Worm (Caenorhabditis elegans) whole organism, L3 larva: ENCODE data around the gene srh-154.
"Not testable (repeated sequence)": the region's sequence is repeated elsewhere in the genome, so short reads cannot be mapped to it uniquely, and the experiment has no call there.

Experiments
- aly-2 ChIP-seq: fragments of 150-350 bp; optimal IDR thresholded peaks from 2 replicates; lab custom pipeline; 2014; ENCODE audit warnings: missing biosample characterization, missing genetic modification characterization
- ama-1 ChIP-seq: fragments of 150-350 bp; optimal IDR thresholded peaks from 2 replicates; lab custom pipeline; 2018
- ceh-16 ChIP-seq: sonication (generic microtip); optimal IDR thresholded peaks from 2 replicates; lab custom pipeline; 2017; ENCODE audit warnings: missing biosample characterization, missing genetic modification characterization
- ceh-28 ChIP-seq: fragments of 150-350 bp; optimal IDR thresholded peaks from 2 replicates; lab custom pipeline; 2014; ENCODE audit warnings: missing biosample characterization, missing genetic modification reagents, missing genetic modification characterization
- ceh-82 ChIP-seq: fragments of 150-350 bp; optimal IDR thresholded peaks from 2 replicates; lab custom pipeline; 2014; ENCODE audit warnings: missing biosample characterization, missing genetic modification characterization
- ceh-9 ChIP-seq: sonication (generic microtip); optimal IDR thresholded peaks from 2 replicates; lab custom pipeline; 2018; ENCODE audit warnings: missing biosample characterization, missing genetic modification characterization
- egl-5 ChIP-seq: fragments of 150-350 bp; optimal IDR thresholded peaks from 2 replicates; lab custom pipeline; 2017; ENCODE audit warnings: missing biosample characterization, missing genetic modification reagents, missing genetic modification characterization, inconsistent platforms
- elt-1 ChIP-seq: fragments of 150-350 bp; optimal IDR thresholded peaks from 2 replicates; lab custom pipeline; 2014; ENCODE audit warnings: missing biosample characterization, missing genetic modification characterization
- elt-2 ChIP-seq: sonication (generic microtip); optimal IDR thresholded peaks from 2 replicates; lab custom pipeline; 2016; ENCODE audit warnings: missing genetic modification reagents, mild to moderate bottlenecking, missing genetic modification characterization, missing compliant biosample characterization
- elt-3 ChIP-seq, 3 experiments: fragments of 150-350 bp in 1 of 3; sonication (generic microtip) in 2 of 3; optimal IDR thresholded peaks; 2 replicates in 2 of 3; 4 replicates in 1 of 3; lab custom pipeline; 2014 to 2017; ENCODE audit warnings: missing biosample characterization in 3 of 3, missing genetic modification characterization in 3 of 3
- eor-1 ChIP-seq, 2 experiments: fragments of 150-350 bp; optimal IDR thresholded peaks; 2 replicates each; lab custom pipeline; 2014 to 2018; ENCODE audit warnings: missing biosample characterization in 2 of 2, missing genetic modification characterization in 2 of 2
- fkh-10 ChIP-seq: sonication (generic microtip); optimal IDR thresholded peaks from 2 replicates; lab custom pipeline; 2017; ENCODE audit warnings: missing biosample characterization, missing genetic modification reagents, missing genetic modification characterization
- fos-1 ChIP-seq: fragments of 150-350 bp; optimal IDR thresholded peaks from 2 replicates; lab custom pipeline; 2014; ENCODE audit warnings: missing biosample characterization, missing genetic modification characterization
- hmg-11 ChIP-seq: sonication (generic microtip); optimal IDR thresholded peaks from 2 replicates; lab custom pipeline; 2016; ENCODE audit warnings: missing genetic modification characterization, missing compliant biosample characterization
- lin-15B ChIP-seq: fragments of 150-350 bp; optimal IDR thresholded peaks from 2 replicates; lab custom pipeline; 2014; ENCODE audit warnings: missing biosample characterization, missing genetic modification characterization
- lin-39 ChIP-seq: fragments of 150-350 bp; optimal IDR thresholded peaks from 2 replicates; lab custom pipeline; 2018; ENCODE audit warnings: missing biosample characterization, missing genetic modification reagents, missing genetic modification characterization
- lsy-12 ChIP-seq: sonication (generic microtip); optimal IDR thresholded peaks from 2 replicates; lab custom pipeline; 2016; ENCODE audit warnings: mild to moderate bottlenecking, missing genetic modification characterization, missing compliant biosample characterization
- mml-1 ChIP-seq: fragments of 150-350 bp; sonication (generic microtip); optimal IDR thresholded peaks from 3 replicates; lab custom pipeline; 2014; ENCODE audit warnings: missing biosample characterization, missing genetic modification characterization
- nfya-1 ChIP-seq: sonication (generic microtip); optimal IDR thresholded peaks from 2 replicates; lab custom pipeline; 2017; ENCODE audit warnings: missing genetic modification characterization, mild to moderate bottlenecking, missing compliant biosample characterization, antibody characterized with exemption, moderate library complexity; ENCODE audit not compliant: insufficient read depth
- nhr-12 ChIP-seq: fragments of 150-350 bp; optimal IDR thresholded peaks from 2 replicates; lab custom pipeline; 2014; ENCODE audit warnings: missing biosample characterization, missing genetic modification characterization
- nhr-23 ChIP-seq: fragments of 150-350 bp; optimal IDR thresholded peaks from 2 replicates; lab custom pipeline; 2014; ENCODE audit warnings: missing biosample characterization, missing genetic modification reagents, missing genetic modification characterization
- nhr-25 ChIP-seq: sonication (generic microtip); optimal IDR thresholded peaks from 2 replicates; lab custom pipeline; 2017; ENCODE audit warnings: missing biosample characterization, missing genetic modification characterization
- nhr-43 ChIP-seq: sonication (generic microtip); optimal IDR thresholded peaks from 2 replicates; lab custom pipeline; 2016; ENCODE audit warnings: mild to moderate bottlenecking, missing genetic modification characterization, missing compliant biosample characterization; ENCODE audit not compliant: poor library complexity, severe bottlenecking
- nhr-77 ChIP-seq: fragments of 150-350 bp; optimal IDR thresholded peaks from 2 replicates; lab custom pipeline; 2014; ENCODE audit warnings: missing biosample characterization, missing genetic modification characterization
- pqm-1 ChIP-seq: fragments of 150-350 bp; optimal IDR thresholded peaks from 2 replicates; lab custom pipeline; 2017; ENCODE audit warnings: missing biosample characterization, missing genetic modification characterization, inconsistent platforms
- sea-2 ChIP-seq: fragments of 150-350 bp; sonication (generic microtip); optimal IDR thresholded peaks from 4 replicates; lab custom pipeline; 2014; ENCODE audit warnings: missing biosample characterization, missing genetic modification reagents, missing genetic modification characterization
- skn-1 ChIP-seq: fragments of 150-350 bp; optimal IDR thresholded peaks from 2 replicates; lab custom pipeline; 2014; ENCODE audit warnings: missing biosample characterization, missing genetic modification characterization
- snpc-4 ChIP-seq: fragments of 150-350 bp; optimal IDR thresholded peaks from 2 replicates; lab custom pipeline; 2014; ENCODE audit warnings: missing biosample characterization, missing genetic modification characterization
- unc-62 ChIP-seq: fragments of 150-350 bp; sonication (generic microtip); optimal IDR thresholded peaks from 4 replicates; lab custom pipeline; 2014; ENCODE audit warnings: missing biosample characterization, missing genetic modification reagents, missing genetic modification characterization
- zag-1 ChIP-seq: fragments of 150-350 bp; optimal IDR thresholded peaks from 2 replicates; lab custom pipeline; 2014; ENCODE audit warnings: missing biosample characterization, missing genetic modification characterization
- ztf-4 ChIP-seq: fragments of 150-350 bp; optimal IDR thresholded peaks from 2 replicates; lab custom pipeline; 2014; ENCODE audit warnings: missing biosample characterization, missing genetic modification characterization

Gene srh-154

ce11 chrV:17439406-17439805, at the start of gene srh-154:
TSS of gene srh-154 (plus strand) at chrV:17439706.
- TF ChIP-seq snpc-4 (no peak), nhr-23 (tag; lab: Kevin White, UChicago) (no peak), nhr-12 (tag; lab: Kevin White, UChicago) (no peak), elt-3 (tag; optimal IDR thresholded peaks at IDR 0.05; lab: Kevin White, UChicago) (no peak), nhr-77 (tag; lab: Kevin White, UChicago) (no peak), ceh-28 (no peak)

- no peak for TF ChIP-seq elt-1 (tag; lab: Kevin White, UChicago)
- TF ChIP-seq nhr-43 = no peak
- TF ChIP-seq nhr-12 (tag; lab: Kevin White, UChicago) = no peak
- TF ChIP-seq ceh-82 (tag; lab: Kevin White, UChicago) = no peak
Observed at ce11 chrV:17395374-17395773, 44.1 kb upstream of the srh-154 start, which contains the start of gene srh-120. TSS of gene srh-120 (plus strand) at chrV:17395674.

DNA sequence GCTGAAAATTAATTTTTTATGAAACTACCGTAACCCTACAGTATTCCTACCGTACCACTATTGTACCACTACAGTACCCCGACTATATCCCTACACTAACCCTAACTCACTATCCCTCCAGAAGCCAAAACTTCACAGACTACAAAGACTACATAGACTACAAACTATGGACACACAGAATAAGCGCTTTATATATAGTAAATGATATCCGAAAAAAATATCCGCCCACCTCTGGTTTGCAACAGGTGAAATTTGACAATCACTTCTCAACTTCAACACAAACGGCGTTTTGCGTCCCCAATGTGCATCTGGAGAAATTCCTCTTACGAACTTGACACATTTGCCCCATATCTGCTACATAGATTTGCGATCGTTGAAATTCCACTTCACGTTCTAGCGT, 29.6 kb upstream of the srh-154 start, which contains the start of gene srh-132:
Gene srh-132, plus strand, starts transcription at position 301 of the 400 bp plus-strand sequence.
- not testable (repeated sequence) for TF ChIP-seq nhr-43; ama-1; fos-1 (tag; lab: Kevin White, UChicago)
- TF ChIP-seq, all 47 proteins: peak for 0; not testable (repeated sequence) for 47

DNA sequence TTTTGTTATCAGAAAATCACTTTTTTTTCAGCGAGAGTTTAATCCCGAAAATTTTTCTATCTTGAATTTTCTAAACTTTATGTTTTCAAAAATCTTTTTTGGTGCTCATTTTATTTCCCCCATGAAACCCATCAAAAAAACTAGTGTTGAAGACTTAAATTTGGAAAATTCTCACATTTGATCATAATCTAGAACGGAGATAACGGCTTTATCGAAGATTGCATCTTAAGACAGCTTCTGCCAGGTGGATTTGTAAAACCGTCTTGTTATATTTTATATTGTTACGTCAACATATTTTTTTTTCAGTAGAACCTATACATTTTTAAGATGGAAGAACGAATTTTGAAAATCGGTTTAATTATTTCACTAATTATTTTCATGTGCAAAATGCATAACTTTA, 24.6 kb upstream of the srh-154 start, which contains the start of gene T27C5.12:
Gene T27C5.12, plus strand, starts transcription at position 301 of the 400 bp plus-strand sequence.
- TF ChIP-seq hmg-11 (tag; lab: Kevin White, UChicago) (no peak), egl-5 (no peak), nfya-1 (no peak), elt-2 (no peak), lin-15B (no peak), nhr-25 (no peak), aly-2 (no peak), sea-2 (GFP tag; lab: Kevin White, UChicago) (no peak), lin-39 (tag; lab: Kevin White, UChicago) (no peak), lsy-12 (tag; lab: Kevin White, UChicago) (no peak), unc-62 (no peak), eor-1 (tag; optimal IDR thresholded peaks at IDR 0.05; lab: Kevin White, UChicago) (no peak), ztf-4 (tag; lab: Kevin White, UChicago) (no peak), fkh-10 (no peak)

DNA sequence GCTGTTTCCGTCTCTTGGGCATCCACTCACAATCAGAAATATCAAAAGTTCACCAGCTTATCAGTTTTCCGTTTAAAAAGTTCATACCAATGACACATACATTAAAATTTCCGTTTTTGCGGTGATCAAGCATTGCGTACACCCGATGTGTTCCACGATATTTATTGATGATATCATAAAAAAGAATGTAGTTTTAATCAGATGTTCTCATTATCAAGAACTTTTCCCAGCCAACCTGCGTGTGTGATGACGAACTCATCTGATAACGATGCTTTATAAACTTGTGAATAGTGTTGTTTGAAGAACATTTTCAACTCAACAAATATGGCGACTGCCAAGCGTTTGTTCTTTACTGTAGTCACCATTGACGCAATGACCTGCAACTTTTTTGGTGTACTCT, 22.7 kb upstream of the srh-154 start, which contains the start of gene clc-21:
Gene clc-21, plus strand, starts transcription at position 301 of the 400 bp plus-strand sequence.
- TF ChIP-seq elt-1 (tag; lab: Kevin White, UChicago) = no peak
- TF ChIP-seq elt-2 = peak; percentile 56

DNA sequence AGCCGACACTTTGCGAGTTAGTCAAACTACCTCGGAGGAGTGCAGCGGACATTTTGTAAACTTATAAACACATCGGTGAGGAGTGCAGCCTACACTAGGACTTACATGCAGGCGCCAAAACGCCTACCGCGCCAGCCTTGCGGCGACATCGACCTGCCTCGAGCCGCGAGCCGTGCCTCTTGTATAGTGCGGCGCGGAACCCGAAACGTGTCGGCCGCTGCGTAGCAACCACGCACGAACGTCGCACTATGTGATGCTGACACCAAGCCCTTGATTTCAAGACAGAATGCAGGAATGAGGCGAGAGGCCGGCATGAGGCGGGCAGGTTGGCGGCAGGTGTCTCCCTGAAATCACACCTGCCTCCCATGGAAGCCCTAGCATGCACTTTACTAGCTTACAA, 10.2 kb upstream of the srh-154 start:
- TF ChIP-seq ceh-9 (tag; lab: Kevin White, UChicago) (no peak), lsy-12 (tag; lab: Kevin White, UChicago) (no peak), unc-62 (no peak), eor-1 (tag; optimal IDR thresholded peaks at IDR 0.05; lab: Kevin White, UChicago) (no peak), fos-1 (tag; lab: Kevin White, UChicago) (no peak), hmg-11 (tag; lab: Kevin White, UChicago) (no peak), ceh-16 (tag; lab: Kevin White, UChicago) (no peak), elt-3 (tag; optimal IDR thresholded peaks at IDR 0.05; lab: Kevin White, UChicago) (no peak), ztf-4 (tag; lab: Kevin White, UChicago) (no peak), nfya-1 (no peak), fkh-10 (no peak), skn-1 (no peak)

DNA sequence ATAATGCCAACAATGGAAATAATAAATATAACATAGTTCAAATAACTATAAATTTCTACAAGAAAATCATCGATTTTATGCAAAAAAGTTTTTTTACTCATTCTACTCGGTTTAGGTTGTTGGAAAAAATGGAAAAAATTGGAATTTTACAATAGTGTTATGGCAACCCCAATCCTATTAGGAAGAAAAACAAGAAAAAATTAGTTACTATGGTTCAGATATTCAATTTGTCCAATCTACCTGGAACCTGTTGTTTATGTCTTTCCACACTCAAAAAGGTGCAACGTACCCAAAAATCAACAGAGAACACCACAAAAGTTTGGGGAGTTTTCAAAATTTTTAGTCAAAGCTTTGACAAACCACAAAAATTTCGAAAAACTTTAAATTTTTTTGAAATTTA, 9.4 kb upstream of the srh-154 start, which contains the start of gene T27C5.10:
Gene T27C5.10, minus strand, starts transcription at position 101 of the 400 bp plus-strand sequence.
- no peak for TF ChIP-seq pqm-1 (tag; lab: Kevin White, UChicago)
- TF ChIP-seq ceh-28 = no peak
- no peak for TF ChIP-seq snpc-4
- no peak for TF ChIP-seq nhr-43
- TF ChIP-seq eor-1 (tag; optimal IDR thresholded peaks at IDR 0.05; lab: Kevin White, UChicago) = no peak
- no peak for TF ChIP-seq nhr-77 (tag; lab: Kevin White, UChicago)
- TF ChIP-seq mml-1 = no peak
- no peak for TF ChIP-seq nhr-25
- no peak for TF ChIP-seq ceh-16 (tag; lab: Kevin White, UChicago)
- no peak for TF ChIP-seq skn-1
- TF ChIP-seq hmg-11 (tag; lab: Kevin White, UChicago) = no peak
- no peak for TF ChIP-seq zag-1 (tag; lab: Kevin White, UChicago)
